Fruit fly (Drosophila melanogaster) whole organism, prepupa: Measurements from ENCODE around the gene CG3764.

Experiments used
- CG11294 ChIP-seq: fragments of 200-800 bp; sonication (Bioruptor generic); IDR thresholded peaks from 2 replicates; pipeline ENCODE4 v1.3.6; 2022; ENCODE audit warnings: missing biosample characterization, missing genetic modification characterization
- Hr38 ChIP-seq: sonication (Bioruptor generic); optimal IDR thresholded peaks from 2 replicates; lab custom pipeline; 2016; ENCODE audit warnings: missing biosample characterization, missing genetic modification characterization
- Lpt ChIP-seq: fragments of 200-800 bp; sonication (Bioruptor generic); optimal IDR thresholded peaks from 3 replicates; lab custom pipeline; 2016; ENCODE audit warnings: missing biosample characterization, missing genetic modification characterization

- TF ChIP-seq Lpt (GFP tag; lab: Kevin White, UChicago) (no peak), CG11294 (GFP tag; lab: Robert Waterston, UW) (no peak), Hr38 (GFP tag; lab: Kevin White, UChicago) (no peak)
Measured at dm6 chr3L:17023641-17024040, 11.3 kb upstream of the CG3764 start, which contains the start of gene a10.
